Worm (Caenorhabditis elegans) whole organism, mixed stage, embryonic: ENCODE data around the gene C44B11.4.

Source experiments
- M03D4.4 ChIP-seq: sonication (generic microtip); optimal IDR thresholded peaks from 2 replicates; lab custom pipeline; 2017; ENCODE audit warnings: mild to moderate bottlenecking, missing genetic modification characterization, missing compliant biosample characterization
- bed-3 ChIP-seq: fragments of 200-800 bp; sonication (Bioruptor generic); optimal IDR thresholded peaks from 3 replicates; lab custom pipeline; 2018; ENCODE audit warnings: mild to moderate bottlenecking, missing genetic modification characterization, moderate library complexity, missing compliant biosample characterization
- blmp-1 ChIP-seq: fragments of 150-350 bp; optimal IDR thresholded peaks from 2 replicates; lab custom pipeline; 2014; ENCODE audit warnings: missing biosample characterization, missing genetic modification characterization
- ceh-39 ChIP-seq: fragments of 150-350 bp; optimal IDR thresholded peaks from 2 replicates; lab custom pipeline; 2014; ENCODE audit warnings: missing biosample characterization, missing genetic modification characterization
- ceh-43 ChIP-seq: fragments of 200-800 bp; sonication (Bioruptor generic); optimal IDR thresholded peaks from 2 replicates; lab custom pipeline; 2018; ENCODE audit warnings: mild to moderate bottlenecking, missing genetic modification characterization, moderate library complexity, missing compliant biosample characterization
- ceh-83 ChIP-seq: fragments of 200-800 bp; sonication (Bioruptor generic); optimal IDR thresholded peaks from 2 replicates; lab custom pipeline; 2018; ENCODE audit warnings: mild to moderate bottlenecking, missing genetic modification characterization, missing compliant biosample characterization
- ces-1 ChIP-seq: fragments of 150-350 bp; optimal IDR thresholded peaks from 2 replicates; lab custom pipeline; 2014; ENCODE audit warnings: missing biosample characterization, missing genetic modification reagents, missing genetic modification characterization
- cnd-1 ChIP-seq: fragments of 200-800 bp; sonication (Bioruptor generic); optimal IDR thresholded peaks from 2 replicates; lab custom pipeline; 2018; ENCODE audit warnings: mild to moderate bottlenecking, missing genetic modification characterization, missing compliant biosample characterization
- drap-1 ChIP-seq: fragments of 200-800 bp; sonication (Bioruptor generic); optimal IDR thresholded peaks from 3 replicates; lab custom pipeline; 2018; ENCODE audit warnings: mild to moderate bottlenecking, missing genetic modification characterization, missing compliant biosample characterization
- elt-3 ChIP-seq: fragments of 150-350 bp; optimal IDR thresholded peaks from 2 replicates; lab custom pipeline; 2014; ENCODE audit warnings: missing biosample characterization, missing genetic modification characterization
- lin-32 ChIP-seq: fragments of 200-800 bp; sonication (Bioruptor generic); optimal IDR thresholded peaks from 2 replicates; lab custom pipeline; 2018; ENCODE audit warnings: mild to moderate bottlenecking, missing genetic modification characterization, missing compliant biosample characterization
- lsy-2 ChIP-seq: fragments of 150-350 bp; optimal IDR thresholded peaks from 2 replicates; lab custom pipeline; 2014; ENCODE audit warnings: missing biosample characterization, missing genetic modification characterization
- mab-5 ChIP-seq: fragments of 150-350 bp; optimal IDR thresholded peaks from 2 replicates; lab custom pipeline; 2014; ENCODE audit warnings: missing biosample characterization, missing genetic modification characterization
- mep-1 ChIP-seq: fragments of 150-350 bp; optimal IDR thresholded peaks from 2 replicates; lab custom pipeline; 2017; ENCODE audit warnings: missing biosample characterization, missing genetic modification reagents, missing genetic modification characterization, inconsistent platforms
- mls-2 ChIP-seq: sonication (generic microtip); optimal IDR thresholded peaks from 2 replicates; lab custom pipeline; 2016; ENCODE audit warnings: mild to moderate bottlenecking, missing genetic modification characterization, moderate library complexity, missing compliant biosample characterization
- nhr-12 ChIP-seq: fragments of 150-350 bp; optimal IDR thresholded peaks from 2 replicates; lab custom pipeline; 2014; ENCODE audit warnings: missing biosample characterization, missing genetic modification characterization
- nhr-2 ChIP-seq: fragments of 150-350 bp; optimal IDR thresholded peaks from 2 replicates; lab custom pipeline; 2014; ENCODE audit warnings: missing biosample characterization, missing genetic modification characterization
- nhr-237 ChIP-seq: fragments of 150-350 bp; optimal IDR thresholded peaks from 2 replicates; lab custom pipeline; 2014; ENCODE audit warnings: missing biosample characterization, missing genetic modification characterization
- nhr-76 ChIP-seq: sonication (generic microtip); optimal IDR thresholded peaks from 2 replicates; lab custom pipeline; 2017; ENCODE audit warnings: missing biosample characterization, missing genetic modification characterization
- pha-4 ChIP-seq: fragments of 150-350 bp; optimal IDR thresholded peaks from 2 replicates; lab custom pipeline; 2018; ENCODE audit warnings: missing biosample characterization, missing genetic modification reagents, missing genetic modification characterization
- snpc-4 ChIP-seq: fragments of 150-350 bp; optimal IDR thresholded peaks from 2 replicates; lab custom pipeline; 2014; ENCODE audit warnings: missing biosample characterization, missing genetic modification characterization
- sptf-1 ChIP-seq: sonication (generic microtip); optimal IDR thresholded peaks from 2 replicates; lab custom pipeline; 2017; ENCODE audit warnings: mild to moderate bottlenecking, missing genetic modification characterization, moderate library complexity, missing compliant biosample characterization
- tbx-8 ChIP-seq: fragments of 200-800 bp; sonication (Bioruptor generic); optimal IDR thresholded peaks from 2 replicates; lab custom pipeline; 2018; ENCODE audit warnings: mild to moderate bottlenecking, missing genetic modification characterization, moderate library complexity, missing compliant biosample characterization
- unc-120 ChIP-seq: sonication (generic microtip); optimal IDR thresholded peaks from 2 replicates; lab custom pipeline; 2017; ENCODE audit warnings: missing genetic modification characterization, missing compliant biosample characterization; ENCODE audit not compliant: poor library complexity, severe bottlenecking
- unc-39 ChIP-seq: fragments of 150-350 bp; optimal IDR thresholded peaks from 2 replicates; lab custom pipeline; 2014; ENCODE audit warnings: missing biosample characterization, missing genetic modification characterization
- unc-62 ChIP-seq: fragments of 150-350 bp; optimal IDR thresholded peaks from 2 replicates; lab custom pipeline; 2014; ENCODE audit warnings: missing biosample characterization, missing genetic modification reagents, missing genetic modification characterization
- zip-8 ChIP-seq: fragments of 150-350 bp; optimal IDR thresholded peaks from 2 replicates; lab custom pipeline; 2014; ENCODE audit warnings: missing biosample characterization, missing genetic modification characterization
- ztf-11 ChIP-seq: fragments of 150-350 bp; optimal IDR thresholded peaks from 2 replicates; lab custom pipeline; 2014; ENCODE audit warnings: missing biosample characterization, missing genetic modification characterization

C44B11.4 gene

ce11 chrIII:3163448-3163847, 19.9 kb upstream of the C44B11.4 start:
- TF ChIP-seq snpc-4 (no peak), lin-32 (GFP tag; lab: Kevin White, UChicago) (no peak), unc-39 (tag; lab: Kevin White, UChicago) (no peak), nhr-2 (tag; lab: Kevin White, UChicago) (no peak), cnd-1 (tag; lab: Kevin White, UChicago) (no peak), pha-4 (no peak), drap-1 (GFP tag; lab: Kevin White, UChicago) (no peak), unc-62 (GFP tag; lab: Kevin White, UChicago) (no peak), ceh-39 (no peak), tbx-8 (no peak), bed-3 (GFP tag; lab: Kevin White, UChicago) (no peak), nhr-76 (tag; lab: Kevin White, UChicago) (no peak), ztf-11 (no peak), nhr-237 (tag; lab: Kevin White, UChicago) (no peak), mab-5 (tag; lab: Kevin White, UChicago) (no peak), ces-1 (no peak), sptf-1 (tag; lab: Kevin White, UChicago) (no peak)

- TF ChIP-seq unc-62 (GFP tag; lab: Kevin White, UChicago) = no peak
- TF ChIP-seq M03D4.4 (tag; lab: Kevin White, UChicago) = no peak
- no peak for TF ChIP-seq lin-32 (GFP tag; lab: Kevin White, UChicago)
- TF ChIP-seq unc-120 = no peak
- no peak for TF ChIP-seq mls-2
- TF ChIP-seq tbx-8 = no peak
- TF ChIP-seq nhr-237 (tag; lab: Kevin White, UChicago) = no peak
- TF ChIP-seq ceh-83 (GFP tag; lab: Kevin White, UChicago) = no peak
- TF ChIP-seq zip-8 (tag; lab: Kevin White, UChicago) = no peak
- TF ChIP-seq lsy-2 (tag; lab: Kevin White, UChicago) = no peak
- no peak for TF ChIP-seq sptf-1 (tag; lab: Kevin White, UChicago)
- no peak for TF ChIP-seq unc-39 (tag; lab: Kevin White, UChicago)
- no peak for TF ChIP-seq nhr-12 (tag; lab: Kevin White, UChicago)
- TF ChIP-seq nhr-2 (tag; lab: Kevin White, UChicago) = no peak
- TF ChIP-seq nhr-76 (tag; lab: Kevin White, UChicago) = no peak
- no peak for TF ChIP-seq mep-1 (tag; lab: Kevin White, UChicago)
- no peak for TF ChIP-seq bed-3 (GFP tag; lab: Kevin White, UChicago)
Observed at ce11 chrIII:3161600-3161999, 18.0 kb upstream of the C44B11.4 start.

- peak; percentile 60 for TF ChIP-seq blmp-1 (tag; lab: Kevin White, UChicago)
- no peak for TF ChIP-seq elt-3 (tag; lab: Kevin White, UChicago)
Observed at ce11 chrIII:3160490-3160889, 16.9 kb upstream of the C44B11.4 start.

ce11 chrIII:3154968-3155367, 11.4 kb upstream of the C44B11.4 start, which contains the start of gene C44B11.1:
Gene C44B11.1, plus strand, starts transcription at chrIII:3155268.
- TF ChIP-seq nhr-76 (tag; lab: Kevin White, UChicago) (no peak), snpc-4 (no peak), mls-2 (no peak), M03D4.4 (tag; lab: Kevin White, UChicago) (no peak), mab-5 (tag; lab: Kevin White, UChicago) (no peak), ceh-43 (GFP tag; lab: Kevin White, UChicago) (no peak), unc-39 (tag; lab: Kevin White, UChicago) (no peak), blmp-1 (tag; lab: Kevin White, UChicago) (no peak), tbx-8 (no peak), drap-1 (GFP tag; lab: Kevin White, UChicago) (no peak), mep-1 (tag; lab: Kevin White, UChicago) (no peak), ceh-83 (GFP tag; lab: Kevin White, UChicago) (no peak), nhr-12 (tag; lab: Kevin White, UChicago) (no peak), sptf-1 (tag; lab: Kevin White, UChicago) (no peak), zip-8 (tag; lab: Kevin White, UChicago) (no peak)

- TF ChIP-seq ceh-83 (GFP tag; lab: Kevin White, UChicago) (no peak), cnd-1 (tag; lab: Kevin White, UChicago) (no peak), mep-1 (tag; lab: Kevin White, UChicago) (no peak), drap-1 (GFP tag; lab: Kevin White, UChicago) (no peak), nhr-12 (tag; lab: Kevin White, UChicago) (no peak), nhr-2 (tag; lab: Kevin White, UChicago) (no peak), M03D4.4 (tag; lab: Kevin White, UChicago) (no peak)
Observed at ce11 chrIII:3152848-3153247, 9.3 kb upstream of the C44B11.4 start, which contains the start of gene C44B11.6. Gene C44B11.6, plus strand, starts transcription at chrIII:3153148.
